Worm (Caenorhabditis elegans) whole organism, L1 larva: Measurements from ENCODE around the gene C17H12.2.

Experiments
- C16A3.4 ChIP-seq: fragments of 150-350 bp; optimal IDR thresholded peaks from 2 replicates; lab custom pipeline; 2014; ENCODE audit warnings: missing biosample characterization, missing genetic modification characterization
- aha-1 ChIP-seq: fragments of 150-350 bp; optimal IDR thresholded peaks from 2 replicates; lab custom pipeline; 2014; ENCODE audit warnings: missing biosample characterization, missing genetic modification characterization
- blmp-1 ChIP-seq: fragments of 150-350 bp; optimal IDR thresholded peaks from 2 replicates; lab custom pipeline; 2014; ENCODE audit warnings: missing biosample characterization, missing genetic modification characterization
- ceh-82 ChIP-seq, 3 experiments: fragments of 150-350 bp in 1 of 3; sonication (generic microtip) in 2 of 3; optimal IDR thresholded peaks; 2 replicates each; lab custom pipeline; 2014 to 2017; ENCODE audit warnings: missing biosample characterization in 3 of 3, missing genetic modification characterization in 3 of 3
- ceh-90 ChIP-seq: sonication (generic microtip); optimal IDR thresholded peaks from 2 replicates; lab custom pipeline; 2016; ENCODE audit warnings: missing genetic modification characterization, missing compliant biosample characterization
- efl-1 ChIP-seq, 4 experiments: fragments of 150-350 bp; optimal IDR thresholded peaks in 3 of 4; peaks in 1 of 4; 1 replicate in 1 of 4; 2 replicates in 3 of 4; lab custom pipeline; 2014; ENCODE audit warnings: missing biosample characterization in 2 of 4, missing genetic modification characterization in 2 of 4, missing genetic modification reagents in 2 of 4
- efl-3 ChIP-seq: fragments of 200-800 bp; sonication (Bioruptor generic); optimal IDR thresholded peaks from 2 replicates; lab custom pipeline; 2018; ENCODE audit warnings: mild to moderate bottlenecking, missing genetic modification characterization, missing compliant biosample characterization
- ets-5 ChIP-seq: fragments of 200-800 bp; sonication (Bioruptor generic); IDR thresholded peaks from 2 replicates; pipeline ENCODE4 v1.3.6; 2022; ENCODE audit warnings: missing genetic modification characterization, missing compliant biosample characterization
- fkh-10 ChIP-seq: sonication (generic microtip); optimal IDR thresholded peaks from 2 replicates; lab custom pipeline; 2017; ENCODE audit warnings: missing biosample characterization, missing genetic modification reagents, missing genetic modification characterization
- fkh-4 ChIP-seq: sonication (generic microtip); optimal IDR thresholded peaks from 2 replicates; lab custom pipeline; 2016; ENCODE audit warnings: missing compliant biosample characterization, missing genetic modification characterization, borderline replicate concordance
- fkh-8 ChIP-seq: sonication (generic microtip); optimal IDR thresholded peaks from 2 replicates; lab custom pipeline; 2016; ENCODE audit warnings: mild to moderate bottlenecking, missing genetic modification characterization, missing compliant biosample characterization
- fos-1 ChIP-seq: fragments of 150-350 bp; optimal IDR thresholded peaks from 2 replicates; lab custom pipeline; 2014; ENCODE audit warnings: missing biosample characterization, missing genetic modification characterization
- hlh-17 ChIP-seq: fragments of 200-800 bp; sonication (Bioruptor generic); optimal IDR thresholded peaks from 2 replicates; lab custom pipeline; 2018; ENCODE audit warnings: missing genetic modification characterization, mild to moderate bottlenecking, missing compliant biosample characterization, moderate library complexity, borderline replicate concordance
- hpl-2 ChIP-seq: fragments of 150-350 bp; optimal IDR thresholded peaks from 2 replicates; lab custom pipeline; 2014; ENCODE audit warnings: missing biosample characterization, missing genetic modification reagents, missing genetic modification characterization
- isw-1 ChIP-seq: fragments of 200-800 bp; sonication (Bioruptor generic); IDR thresholded peaks from 2 replicates; pipeline ENCODE4 v1.3.6; 2022; ENCODE audit warnings: missing genetic modification characterization, missing compliant biosample characterization
- jun-1 ChIP-seq: fragments of 150-350 bp; optimal IDR thresholded peaks from 2 replicates; lab custom pipeline; 2014; ENCODE audit warnings: missing biosample characterization, missing genetic modification reagents, missing genetic modification characterization
- lin-14 ChIP-seq: fragments of 200-800 bp; sonication (Bioruptor generic); optimal IDR thresholded peaks from 2 replicates; lab custom pipeline; 2018; ENCODE audit warnings: mild to moderate bottlenecking, missing genetic modification characterization, moderate library complexity, missing compliant biosample characterization
- lin-35 ChIP-seq, 2 experiments: fragments of 150-350 bp; optimal IDR thresholded peaks; 2 replicates each; lab custom pipeline; 2014; ENCODE audit warnings: missing biosample characterization in 2 of 2, missing genetic modification characterization in 2 of 2, missing genetic modification reagents in 2 of 2
- lsy-2 ChIP-seq, 2 experiments: fragments of 150-350 bp; optimal IDR thresholded peaks; 2 replicates each; lab custom pipeline; 2014; ENCODE audit warnings: missing biosample characterization in 2 of 2, missing genetic modification characterization in 2 of 2
- mdl-1 ChIP-seq, 2 experiments: fragments of 150-350 bp; optimal IDR thresholded peaks; 2 replicates each; lab custom pipeline; 2014 to 2017; ENCODE audit warnings: missing biosample characterization in 2 of 2, missing genetic modification characterization in 2 of 2, inconsistent platforms in 1 of 2
- mef-2 ChIP-seq: fragments of 150-350 bp; optimal IDR thresholded peaks from 2 replicates; lab custom pipeline; 2014; ENCODE audit warnings: missing biosample characterization, missing genetic modification characterization
- mep-1 ChIP-seq: fragments of 150-350 bp; optimal IDR thresholded peaks from 2 replicates; lab custom pipeline; 2014; ENCODE audit warnings: missing biosample characterization, missing genetic modification characterization
- nhr-19 ChIP-seq: fragments of 200-800 bp; sonication (Bioruptor generic); conservative IDR thresholded peaks from 2 replicates; pipeline ENCODE4 v1.3.6; 2022; ENCODE audit warnings: missing genetic modification characterization, missing compliant biosample characterization
- nhr-28 ChIP-seq: fragments of 150-350 bp; optimal IDR thresholded peaks from 2 replicates; lab custom pipeline; 2014; ENCODE audit warnings: missing biosample characterization, missing genetic modification characterization
- nhr-47 ChIP-seq: sonication (generic microtip); optimal IDR thresholded peaks from 2 replicates; lab custom pipeline; 2016; ENCODE audit warnings: mild to moderate bottlenecking, missing genetic modification characterization, moderate library complexity, missing compliant biosample characterization
- nhr-71 ChIP-seq: sonication (generic microtip); optimal IDR thresholded peaks from 2 replicates; lab custom pipeline; 2016; ENCODE audit warnings: mild to moderate bottlenecking, missing genetic modification characterization, moderate library complexity, missing compliant biosample characterization
- nhr-76 ChIP-seq: sonication (generic microtip); optimal IDR thresholded peaks from 2 replicates; lab custom pipeline; 2017; ENCODE audit warnings: missing biosample characterization, missing genetic modification characterization
- nhr-77 ChIP-seq: fragments of 150-350 bp; optimal IDR thresholded peaks from 2 replicates; lab custom pipeline; 2014; ENCODE audit warnings: missing biosample characterization, missing genetic modification characterization
- pax-3 ChIP-seq: fragments of 200-800 bp; sonication (Bioruptor generic); optimal IDR thresholded peaks from 2 replicates; lab custom pipeline; 2018; ENCODE audit warnings: mild to moderate bottlenecking, missing genetic modification characterization, moderate library complexity, missing compliant biosample characterization
- rnt-1 ChIP-seq: sonication (generic microtip); optimal IDR thresholded peaks from 2 replicates; lab custom pipeline; 2016; ENCODE audit warnings: mild to moderate bottlenecking, missing genetic modification characterization, moderate library complexity, missing compliant biosample characterization
- skn-1 ChIP-seq: fragments of 150-350 bp; optimal IDR thresholded peaks from 2 replicates; lab custom pipeline; 2014; ENCODE audit warnings: missing biosample characterization, missing genetic modification characterization
- snpc-4 ChIP-seq: fragments of 150-350 bp; optimal IDR thresholded peaks from 2 replicates; lab custom pipeline; 2014; ENCODE audit warnings: missing biosample characterization, missing genetic modification characterization
- snu-23 ChIP-seq: sonication (generic microtip); optimal IDR thresholded peaks from 2 replicates; lab custom pipeline; 2016; ENCODE audit warnings: missing genetic modification characterization, missing compliant biosample characterization
- sox-4 ChIP-seq: sonication (generic microtip); optimal IDR thresholded peaks from 2 replicates; lab custom pipeline; 2016; ENCODE audit warnings: missing genetic modification characterization, missing compliant biosample characterization
- sptf-1 ChIP-seq: fragments of 150-350 bp; optimal IDR thresholded peaks from 2 replicates; lab custom pipeline; 2014; ENCODE audit warnings: missing biosample characterization, missing genetic modification characterization
- swsn-7 ChIP-seq: sonication (generic microtip); optimal IDR thresholded peaks from 2 replicates; lab custom pipeline; 2016; ENCODE audit warnings: missing genetic modification characterization, missing compliant biosample characterization
- unc-130 ChIP-seq: fragments of 150-350 bp; optimal IDR thresholded peaks from 2 replicates; lab custom pipeline; 2017; ENCODE audit warnings: missing biosample characterization, missing genetic modification characterization, inconsistent platforms
- unc-30 ChIP-seq: sonication (generic microtip); optimal IDR thresholded peaks from 2 replicates; lab custom pipeline; 2017; ENCODE audit warnings: missing biosample characterization, missing genetic modification characterization
- unc-86 ChIP-seq: sonication (generic microtip); optimal IDR thresholded peaks from 2 replicates; lab custom pipeline; 2016; ENCODE audit warnings: missing genetic modification characterization, missing compliant biosample characterization
- zag-1 ChIP-seq: fragments of 150-350 bp; optimal IDR thresholded peaks from 2 replicates; lab custom pipeline; 2014; ENCODE audit warnings: missing biosample characterization, missing genetic modification characterization
- ztf-4 ChIP-seq: fragments of 150-350 bp; optimal IDR thresholded peaks from 2 replicates; lab custom pipeline; 2014; ENCODE audit warnings: missing biosample characterization, missing genetic modification characterization

C17H12.2 gene

ce11 chrIV:6809756-6810155 lies 19.5 kb upstream of the C17H12.2 start (continued):
- TF ChIP-seq fkh-8 (peak; percentile 73), zag-1 (peak; percentile 11), unc-30 (no peak), C16A3.4 (no peak), pax-3 (tag; lab: Kevin White, UChicago) (no peak), hlh-17 (no peak), nhr-28 (tag; lab: Kevin White, UChicago) (no peak), jun-1 (tag; lab: Kevin White, UChicago) (peak; percentile 10), hpl-2 (GFP tag; lab: Kevin White, UChicago) (no peak), isw-1 (GFP tag; lab: Robert Waterston, UW) (peak; percentile 41), rnt-1 (tag; lab: Kevin White, UChicago) (no peak), snu-23 (GFP tag; lab: Kevin White, UChicago) (peak; percentile 57), efl-1 (optimal IDR thresholded peaks at IDR 0.05; lab: Kevin White, UChicago) (peak; percentile 37 to 42), efl-1 (GFP tag; optimal IDR thresholded peaks at IDR 0.05 in 1 of 2; lab: Kevin White, UChicago) (peak; percentile 6 to 81), lin-14 (peak; percentile 94), sox-4 (tag; lab: Kevin White, UChicago) (no peak), blmp-1 (peak; percentile 35), nhr-77 (tag; lab: Kevin White, UChicago) (no peak), efl-3 (GFP tag; lab: Kevin White, UChicago) (no peak), ztf-4 (tag; lab: Kevin White, UChicago) (peak; percentile 35), ceh-82 (tag; optimal IDR thresholded peaks at IDR 0.05; lab: Kevin White, UChicago) (peak; percentile 48 to 71 (median 49)), sptf-1 (no peak), unc-130 (tag; lab: Kevin White, UChicago) (no peak), nhr-76 (tag; lab: Kevin White, UChicago) (no peak), fkh-4 (no peak), swsn-7 (tag; lab: Kevin White, UChicago) (peak; percentile 66), nhr-19 (GFP tag; lab: Robert Waterston, UW) (peak; percentile 41)

ce11 chrIV:6806475-6807063 lies 16.3 kb upstream of the C17H12.2 start, which contains the start of gene C17H12.10:
TSS of gene C17H12.10 (plus strand) at chrIV:6806799.
- TF ChIP-seq ceh-82 (tag; optimal IDR thresholded peaks at IDR 0.05; lab: Kevin White, UChicago) (peak in 2 of 3 experiments; percentile 40 to 42), ets-5 (GFP tag; lab: Robert Waterston, UW) (no peak), ceh-90 (tag; lab: Kevin White, UChicago) (no peak), snu-23 (GFP tag; lab: Kevin White, UChicago) (peak; percentile 22), efl-1 (optimal IDR thresholded peaks at IDR 0.05; lab: Kevin White, UChicago) (peak; percentile 13 to 26), efl-1 (GFP tag; optimal IDR thresholded peaks at IDR 0.05 in 1 of 2; lab: Kevin White, UChicago) (no peak), snpc-4 (tag; lab: Kevin White, UChicago) (peak; percentile 32), fkh-4 (no peak), skn-1 (peak; percentile 56), swsn-7 (tag; lab: Kevin White, UChicago) (peak; percentile 8), fkh-8 (peak; percentile 47), nhr-47 (peak; percentile 39), zag-1 (no peak), unc-86 (tag; lab: Kevin White, UChicago) (peak; percentile 18), nhr-71 (tag; lab: Kevin White, UChicago) (peak; percentile 48), nhr-28 (tag; lab: Kevin White, UChicago) (no peak), fos-1 (tag; lab: Kevin White, UChicago) (no peak), mep-1 (peak; percentile 15), aha-1 (tag; lab: Kevin White, UChicago) (no peak), hlh-17 (no peak), lin-14 (peak; percentile 82), lsy-2 (tag; optimal IDR thresholded peaks at IDR 0.05; lab: Kevin White, UChicago) (peak in 1 of 2 experiments; percentile 67), fkh-10 (peak; percentile 77), mdl-1 (tag; optimal IDR thresholded peaks at IDR 0.05; lab: Kevin White, UChicago) (no peak), lin-35 (GFP tag; optimal IDR thresholded peaks at IDR 0.05; lab: Kevin White, UChicago) (peak in 1 of 2 experiments; percentile 21), mef-2 (tag; lab: Kevin White, UChicago) (no peak)
